Fruit fly (Drosophila melanogaster): ENCODE results near the gene CG11854.

CG11854 gene

DNA sequence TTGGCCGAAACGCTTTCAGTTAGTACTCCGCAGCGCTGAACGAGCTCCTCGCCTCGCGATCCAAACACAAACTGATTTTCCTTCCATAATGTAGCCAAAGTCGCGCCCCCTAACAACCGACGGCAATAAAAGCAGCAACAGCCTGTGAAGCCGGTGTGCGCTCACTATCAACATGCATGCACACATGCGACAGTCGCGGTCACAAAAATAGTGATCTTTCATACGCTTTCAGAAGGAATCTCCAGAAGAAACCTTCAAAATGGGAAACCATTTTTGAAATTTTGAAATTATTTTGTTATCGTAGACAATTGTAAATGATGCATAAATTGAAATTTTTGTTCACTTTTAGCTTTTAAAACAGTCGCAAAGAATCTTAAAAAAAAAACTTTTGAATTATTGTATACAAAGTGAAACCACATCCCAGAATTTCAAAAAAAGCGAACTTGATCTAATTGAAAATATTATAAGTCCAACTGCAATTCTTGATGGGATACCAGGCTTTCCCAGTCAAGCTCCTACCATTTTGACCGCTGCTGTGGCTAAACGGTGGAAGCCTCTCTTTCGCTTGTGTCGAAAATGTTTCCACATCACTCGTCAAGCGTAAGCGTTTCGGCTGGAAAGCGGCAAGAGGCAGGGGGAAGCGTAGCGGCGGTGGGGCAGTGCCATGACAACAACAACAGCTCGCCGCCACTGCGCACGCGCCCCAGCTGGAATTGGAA is 9.4 kb upstream of the CG11854 start, which contains the start of gene Cad96Cb (continued):
- TF ChIP-seq C15 (GFP tag; IDR thresholded peaks at IDR 0.05): no peak; the same call in 2 of the 3 replicates
- peak; percentile 84 for TF ChIP-seq CG10267 (tag; optimal IDR thresholded peaks at IDR 0.05)
- TF ChIP-seq CG12299 (tag; optimal IDR thresholded peaks at IDR 0.05): peak; percentile 8
- TF ChIP-seq CG15011 (GFP tag; optimal IDR thresholded peaks at IDR 0.05): peak; percentile 77
- peak; percentile 78 for TF ChIP-seq pb (GFP tag; optimal IDR thresholded peaks at IDR 0.05)
- TF ChIP-seq CG4424 (GFP tag; optimal IDR thresholded peaks at IDR 0.05): peak; percentile 92
- no peak for TF ChIP-seq pan (optimal IDR thresholded peaks at IDR 0.05)
- peak in 1 of 2 experiments; percentile 66 for TF ChIP-seq pan (GFP tag; optimal IDR thresholded peaks at IDR 0.05 in 1 of 2, IDR thresholded peaks at IDR 0.05 in 1 of 2)
- TF ChIP-seq Lim3 (GFP tag; IDR thresholded peaks at IDR 0.05): no peak
- no peak for TF ChIP-seq Hr39 (optimal IDR thresholded peaks at IDR 0.05)
- TF ChIP-seq Bteb2 (GFP tag; optimal IDR thresholded peaks at IDR 0.05): peak; percentile 78
- no peak for TF ChIP-seq usp (GFP tag; optimal IDR thresholded peaks at IDR 0.05)
- peak; percentile 91 for TF ChIP-seq Asciz (GFP tag; optimal IDR thresholded peaks at IDR 0.05)
- peak; percentile 59 for TF ChIP-seq CG4617 (GFP tag; optimal IDR thresholded peaks at IDR 0.05; ENCODE audit: borderline replicate concordance)
- peak; percentile 43 for TF ChIP-seq CG12071 (GFP tag; optimal IDR thresholded peaks at IDR 0.05)
- TF ChIP-seq BtbVII (GFP tag; optimal IDR thresholded peaks at IDR 0.05): peak; percentile 63
- peak; percentile 82 for TF ChIP-seq CG5245 (GFP tag; optimal IDR thresholded peaks at IDR 0.05)
- TF ChIP-seq CG17802 (tag; optimal IDR thresholded peaks at IDR 0.05): peak; percentile 66
- peak; percentile 38; the same call in 1 of the 2 replicates for TF ChIP-seq H2.0 (GFP tag; IDR thresholded peaks at IDR 0.05)
- no peak for TF ChIP-seq tll (GFP tag; optimal IDR thresholded peaks at IDR 0.05)
- no peak for TF ChIP-seq Tbp (GFP tag; optimal IDR thresholded peaks at IDR 0.05)
- no peak for TF ChIP-seq MBD-R2 (GFP tag; IDR thresholded peaks at IDR 0.05)
- TF ChIP-seq H15 (GFP tag; IDR thresholded peaks at IDR 0.05): peak; percentile 64; the same call in 1 of the 3 replicates
- TF ChIP-seq CG11723 (GFP tag; optimal IDR thresholded peaks at IDR 0.05): peak; percentile 80
- TF ChIP-seq CG18011 (GFP tag; optimal IDR thresholded peaks at IDR 0.05): peak; percentile 35
- TF ChIP-seq ERR (GFP tag; optimal IDR thresholded peaks at IDR 0.05): peak; percentile 54
- TF ChIP-seq ttk (GFP tag; IDR thresholded peaks at IDR 0.05): no peak; the same call in 1 of the 2 replicates
- peak; percentile 75 for TF ChIP-seq crol (GFP tag; IDR thresholded peaks at IDR 0.05)
- peak; percentile 77 for TF ChIP-seq Xrp1 (GFP tag; IDR thresholded peaks at IDR 0.05)
- peak; percentile 70 for TF ChIP-seq CG6654 (GFP tag; optimal IDR thresholded peaks at IDR 0.05)
- TF ChIP-seq Trl (optimal IDR thresholded peaks at IDR 0.05): no peak
- TF ChIP-seq Trl (GFP tag; optimal IDR thresholded peaks at IDR 0.05): peak; percentile 74
- TF ChIP-seq stwl (tag; optimal IDR thresholded peaks at IDR 0.05): no peak
- TF ChIP-seq dmrt11E (tag; optimal IDR thresholded peaks at IDR 0.05): peak; percentile 89
- TF ChIP-seq CG30403 (GFP tag; optimal IDR thresholded peaks at IDR 0.05): peak; percentile 92
- TF ChIP-seq Dbx (GFP tag; IDR thresholded peaks at IDR 0.05): no peak
- peak; percentile 79 for TF ChIP-seq CG16815 (GFP tag; optimal IDR thresholded peaks at IDR 0.05)
- peak; percentile 7 for TF ChIP-seq CG15514 (GFP tag; optimal IDR thresholded peaks at IDR 0.05)
- no peak for TF ChIP-seq Lpt (GFP tag; optimal IDR thresholded peaks at IDR 0.05)
- TF ChIP-seq CG14441 (GFP tag; IDR thresholded peaks at IDR 0.05): 0 out of 2 replicates have a peak, but pooled peaks have one; percentile 11
- peak; percentile 20 for TF ChIP-seq CG15073 (GFP tag; optimal IDR thresholded peaks at IDR 0.05)
- peak; percentile 72 for TF ChIP-seq run (tag; optimal IDR thresholded peaks at IDR 0.05)
- peak; percentile 19 for TF ChIP-seq PHDP (tag; optimal IDR thresholded peaks at IDR 0.05)
- TF ChIP-seq Taf1 (GFP tag; IDR thresholded peaks at IDR 0.05): no peak
- no peak for TF ChIP-seq ato (GFP tag; IDR thresholded peaks at IDR 0.05; ENCODE audit: partially characterized antibody)
- peak; percentile 58 for TF ChIP-seq Hmr (GFP tag; optimal IDR thresholded peaks at IDR 0.05)
- TF ChIP-seq tx (GFP tag; optimal IDR thresholded peaks at IDR 0.05): peak; percentile 75
- TF ChIP-seq wek (GFP tag; optimal IDR thresholded peaks at IDR 0.05): peak; percentile 35
- no peak for TF ChIP-seq D (optimal IDR thresholded peaks at IDR 0.05)
- TF ChIP-seq D (GFP tag; optimal IDR thresholded peaks at IDR 0.05): peak; percentile 92
- peak; percentile 35; the same call in 1 of the 3 replicates for TF ChIP-seq ase (GFP tag; IDR thresholded peaks at IDR 0.05)
